Worm (Caenorhabditis elegans) whole organism, late embryonic: ENCODE data around the gene C18D11.10.
"Not testable (repeated sequence)": the region's sequence is repeated elsewhere in the genome, so short reads cannot be mapped to it uniquely, and the experiment has no call there.

Experiments used
- ama-1 ChIP-seq: fragments of 150-350 bp; optimal IDR thresholded peaks from 2 replicates; lab custom pipeline; 2014
- nfya-1 ChIP-seq: sonication (generic microtip); optimal IDR thresholded peaks from 2 replicates; lab custom pipeline; 2017; ENCODE audit warnings: missing genetic modification characterization, mild to moderate bottlenecking, missing compliant biosample characterization, antibody characterized with exemption, moderate library complexity
- ref-2 ChIP-seq: sonication (generic microtip); optimal IDR thresholded peaks from 2 replicates; lab custom pipeline; 2016; ENCODE audit warnings: missing genetic modification characterization, missing compliant biosample characterization

DNA sequence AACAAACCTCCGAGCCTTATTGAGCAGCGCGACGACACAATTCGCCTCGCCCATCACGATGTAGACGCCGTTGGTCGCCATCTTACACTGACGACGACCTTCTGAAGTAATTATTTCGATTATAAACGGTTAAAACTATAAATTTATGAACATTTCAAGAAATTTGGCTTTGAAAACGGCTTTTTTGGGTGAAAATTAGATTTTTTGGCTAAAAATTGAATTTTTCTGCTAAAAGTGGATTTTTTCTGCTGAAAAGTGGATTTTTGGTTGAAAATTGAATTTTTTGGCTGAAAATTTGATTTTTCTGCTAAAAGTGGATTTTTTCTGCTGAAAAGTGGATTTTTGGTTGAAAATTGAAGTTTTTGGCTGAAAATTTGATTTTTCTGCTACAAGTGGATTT, 33.9 kb upstream of the C18D11.10 start, which contains the start of gene gbf-1:
- TF ChIP-seq ama-1; nfya-1 (tag; lab: Kevin White, UChicago); ref-2 (tag; lab: Kevin White, UChicago): not testable (repeated sequence)
